Worm (Caenorhabditis elegans) whole organism, young adult: ENCODE results near the gene R05A10.1.

Source experiments
- F22D6.2 ChIP-seq: sonication (generic microtip); optimal IDR thresholded peaks from 2 replicates; lab custom pipeline; 2016; ENCODE audit warnings: mild to moderate bottlenecking, missing genetic modification characterization, missing compliant biosample characterization
- F23B12.7 ChIP-seq: sonication (generic microtip); optimal IDR thresholded peaks from 2 replicates; lab custom pipeline; 2017; ENCODE audit warnings: missing genetic modification characterization, mild to moderate bottlenecking, missing compliant biosample characterization, antibody characterized with exemption, moderate library complexity; ENCODE audit not compliant: insufficient read depth
- F33H1.4 ChIP-seq: fragments of 200-800 bp; sonication (Bioruptor generic); IDR thresholded peaks from 2 replicates; pipeline ENCODE4 v1.3.6; 2022; ENCODE audit warnings: missing genetic modification reagents, missing genetic modification characterization, missing compliant biosample characterization
- F39B2.1 ChIP-seq: fragments of 200-800 bp; sonication (Bioruptor generic); IDR thresholded peaks from 2 replicates; pipeline ENCODE4 v1.3.6; 2022; ENCODE audit warnings: missing genetic modification reagents, missing genetic modification characterization, missing compliant biosample characterization
- F52B5.7 ChIP-seq: sonication (generic microtip); optimal IDR thresholded peaks from 2 replicates; lab custom pipeline; 2016; ENCODE audit warnings: mild to moderate bottlenecking, missing genetic modification characterization, missing compliant biosample characterization
- Y79H2A.3 ChIP-seq: fragments of 200-800 bp; sonication (Bioruptor generic); conservative IDR thresholded peaks from 2 replicates; pipeline ENCODE4 v1.3.6; 2022; ENCODE audit warnings: missing genetic modification reagents, missing genetic modification characterization, missing compliant biosample characterization
- ZK185.1 ChIP-seq: sonication (generic microtip); optimal IDR thresholded peaks from 2 replicates; lab custom pipeline; 2016; ENCODE audit warnings: mild to moderate bottlenecking, missing genetic modification characterization, missing compliant biosample characterization; ENCODE audit not compliant: poor library complexity, severe bottlenecking
- akir-1 ChIP-seq: fragments of 200-800 bp; sonication (Bioruptor generic); optimal IDR thresholded peaks from 2 replicates; lab custom pipeline; 2018; ENCODE audit warnings: mild to moderate bottlenecking, missing genetic modification characterization, moderate library complexity, missing compliant biosample characterization
- ama-1 ChIP-seq, 3 experiments: fragments of 150-350 bp in 1 of 3; sonication (generic microtip) in 2 of 3; optimal IDR thresholded peaks; 2 replicates each; lab custom pipeline; 2014 to 2018; ENCODE audit warnings: missing biosample characterization in 2 of 3, missing genetic modification characterization in 2 of 3, missing genetic modification reagents in 2 of 3
- attf-3 ChIP-seq: fragments of 200-800 bp; sonication (Bioruptor generic); conservative IDR thresholded peaks from 2 replicates; pipeline ENCODE4 v1.3.6; 2022; ENCODE audit warnings: missing genetic modification reagents, missing genetic modification characterization, missing compliant biosample characterization
- attf-5 ChIP-seq: fragments of 200-800 bp; sonication (Bioruptor generic); optimal IDR thresholded peaks from 2 replicates; lab custom pipeline; 2018; ENCODE audit warnings: mild to moderate bottlenecking, missing genetic modification characterization, missing compliant biosample characterization
- attf-6 ChIP-seq: fragments of 200-800 bp; sonication (Bioruptor generic); IDR thresholded peaks from 2 replicates; pipeline ENCODE4 v1.3.6; 2022; ENCODE audit warnings: missing genetic modification reagents, missing genetic modification characterization, missing compliant biosample characterization
- bed-2 ChIP-seq: fragments of 200-800 bp; sonication (Bioruptor generic); IDR thresholded peaks from 2 replicates; pipeline ENCODE4 v1.3.6; 2022; ENCODE audit warnings: missing genetic modification reagents, missing genetic modification characterization, missing compliant biosample characterization
- cebp-1 ChIP-seq, 2 experiments: fragments of 200-800 bp in 1 of 2; sonication (Bioruptor generic) in 1 of 2; sonication (generic microtip) in 1 of 2; IDR thresholded peaks in 1 of 2; optimal IDR thresholded peaks in 1 of 2; 2 replicates each; pipeline versions ENCODE4 v1.3.6 to Lab custom; 2017 to 2022; ENCODE audit warnings: missing compliant biosample characterization in 2 of 2, missing genetic modification characterization in 2 of 2, mild to moderate bottlenecking in 1 of 2, missing genetic modification reagents in 1 of 2, moderate library complexity in 1 of 2
- chd-7 ChIP-seq: sonication (generic microtip); optimal IDR thresholded peaks from 2 replicates; lab custom pipeline; 2016; ENCODE audit warnings: mild to moderate bottlenecking, missing genetic modification characterization, moderate library complexity, missing compliant biosample characterization
- die-1 ChIP-seq: sonication (generic microtip); optimal IDR thresholded peaks from 2 replicates; lab custom pipeline; 2016; ENCODE audit warnings: missing genotype, mild to moderate bottlenecking, missing genetic modification characterization, missing compliant biosample characterization
- dox-1 ChIP-seq: fragments of 200-800 bp; sonication (Bioruptor generic); IDR thresholded peaks from 2 replicates; pipeline ENCODE4 v1.3.6; 2022; ENCODE audit warnings: missing genetic modification reagents, missing genetic modification characterization, missing compliant biosample characterization
- egrh-3 ChIP-seq: fragments of 200-800 bp; sonication (Bioruptor generic); IDR thresholded peaks from 2 replicates; pipeline ENCODE4 v1.3.6; 2022; ENCODE audit warnings: missing genetic modification reagents, missing genetic modification characterization, missing compliant biosample characterization
- ekl-4 ChIP-seq: fragments of 200-800 bp; sonication (Bioruptor generic); IDR thresholded peaks from 2 replicates; pipeline ENCODE4 v1.3.6; 2022; ENCODE audit warnings: missing genetic modification reagents, missing genetic modification characterization, missing compliant biosample characterization
- hlh-26 ChIP-seq: fragments of 200-800 bp; sonication (Bioruptor generic); conservative IDR thresholded peaks from 2 replicates; pipeline ENCODE4 v1.3.6; 2022; ENCODE audit warnings: missing genetic modification reagents, missing genetic modification characterization, missing compliant biosample characterization
- hrde-1 ChIP-seq: sonication (generic microtip); optimal IDR thresholded peaks from 2 replicates; lab custom pipeline; 2016; ENCODE audit warnings: missing genetic modification characterization, mild to moderate bottlenecking, missing compliant biosample characterization, moderate library complexity, missing genotype, missing genetic modification reagents, borderline replicate concordance
- lin-26 ChIP-seq: fragments of 200-800 bp; sonication (Bioruptor generic); IDR thresholded peaks from 2 replicates; pipeline ENCODE4 v1.3.6; 2022; ENCODE audit warnings: missing genetic modification reagents, missing genetic modification characterization, missing compliant biosample characterization
- lin-35 ChIP-seq, 3 experiments: fragments of 150-350 bp in 2 of 3; sonication (generic microtip) in 1 of 3; optimal IDR thresholded peaks; 2 replicates each; lab custom pipeline; 2014 to 2018; ENCODE audit warnings: missing biosample characterization in 3 of 3, missing genetic modification characterization in 3 of 3, missing genetic modification reagents in 3 of 3
- lin-54 ChIP-seq: fragments of 200-800 bp; sonication (Bioruptor generic); optimal IDR thresholded peaks from 2 replicates; lab custom pipeline; 2018; ENCODE audit warnings: mild to moderate bottlenecking, missing genetic modification characterization, missing compliant biosample characterization
- lsl-1 ChIP-seq: fragments of 200-800 bp; sonication (Bioruptor generic); optimal IDR thresholded peaks from 2 replicates; lab custom pipeline; 2018; ENCODE audit warnings: mild to moderate bottlenecking, missing genetic modification characterization, moderate library complexity, missing compliant biosample characterization
- madf-6 ChIP-seq: fragments of 200-800 bp; sonication (Bioruptor generic); IDR thresholded peaks from 2 replicates; pipeline ENCODE4 v1.3.6; 2022; ENCODE audit warnings: missing genetic modification reagents, missing genetic modification characterization, missing compliant biosample characterization
- mcd-1 ChIP-seq: fragments of 200-800 bp; sonication (Bioruptor generic); IDR thresholded peaks from 2 replicates; pipeline ENCODE4 v1.3.6; 2022; ENCODE audit warnings: missing genetic modification reagents, missing genetic modification characterization, missing compliant biosample characterization
- mel-28 ChIP-seq: sonication (generic microtip); optimal IDR thresholded peaks from 2 replicates; lab custom pipeline; 2016; ENCODE audit warnings: borderline replicate concordance, mild to moderate bottlenecking, missing genetic modification characterization, missing compliant biosample characterization
- mxl-1 ChIP-seq: sonication (generic microtip); optimal IDR thresholded peaks from 2 replicates; lab custom pipeline; 2016; ENCODE audit warnings: missing genetic modification characterization, missing compliant biosample characterization
- nfya-1 ChIP-seq: sonication (generic microtip); optimal IDR thresholded peaks from 2 replicates; lab custom pipeline; 2017; ENCODE audit warnings: antibody characterized with exemption, missing compliant biosample characterization, missing genetic modification characterization, borderline replicate concordance; ENCODE audit not compliant: insufficient read depth
- nfyb-1 ChIP-seq: fragments of 200-800 bp; sonication (Bioruptor generic); IDR thresholded peaks from 2 replicates; pipeline ENCODE4 v1.3.6; 2022; ENCODE audit warnings: missing genetic modification reagents, missing genetic modification characterization, missing compliant biosample characterization
- nhr-120 ChIP-seq: fragments of 200-800 bp; sonication (Bioruptor generic); IDR thresholded peaks from 2 replicates; pipeline ENCODE4 v1.3.6; 2022; ENCODE audit warnings: missing genetic modification characterization, missing compliant biosample characterization
- rpc-1 ChIP-seq, 2 experiments: fragments of 150-350 bp in 1 of 2; sonication (generic microtip) in 1 of 2; optimal IDR thresholded peaks; 2 replicates each; lab custom pipeline; 2014 to 2018; ENCODE audit warnings: missing biosample characterization in 1 of 2, missing genetic modification characterization in 1 of 2, missing genetic modification reagents in 1 of 2, missing genotype in 1 of 2
- snpc-1.3 ChIP-seq: sonication (generic microtip); optimal IDR thresholded peaks from 2 replicates; lab custom pipeline; 2017; ENCODE audit warnings: missing genetic modification characterization, mild to moderate bottlenecking, missing compliant biosample characterization, antibody characterized with exemption, moderate library complexity, missing genotype, missing genetic modification reagents; ENCODE audit not compliant: insufficient read depth
- snpc-3.4 ChIP-seq: sonication (generic microtip); optimal IDR thresholded peaks from 2 replicates; lab custom pipeline; 2017; ENCODE audit warnings: missing genetic modification characterization, mild to moderate bottlenecking, missing compliant biosample characterization, antibody characterized with exemption, moderate library complexity, missing genotype, missing genetic modification reagents
- snpc-4 ChIP-seq, 5 experiments: fragments of 150-350 bp in 1 of 5; sonication (generic microtip) in 4 of 5; optimal IDR thresholded peaks; 2 replicates each; lab custom pipeline; 2014 to 2018; ENCODE audit warnings: missing genetic modification characterization in 5 of 5, missing biosample characterization in 3 of 5, antibody characterized with exemption in 2 of 5, mild to moderate bottlenecking in 2 of 5, missing compliant biosample characterization in 2 of 5, missing genotype in 2 of 5, moderate library complexity in 2 of 5, missing genetic modification reagents in 1 of 5
- somi-1 ChIP-seq: fragments of 200-800 bp; sonication (Bioruptor generic); optimal IDR thresholded peaks from 2 replicates; lab custom pipeline; 2018; ENCODE audit warnings: mild to moderate bottlenecking, missing genetic modification characterization, missing compliant biosample characterization
- sptf-2 ChIP-seq: fragments of 200-800 bp; sonication (Bioruptor generic); optimal IDR thresholded peaks from 2 replicates; lab custom pipeline; 2018; ENCODE audit warnings: mild to moderate bottlenecking, missing genetic modification characterization, missing compliant biosample characterization
- tbp1 ChIP-seq: fragments of 200-800 bp; sonication (Bioruptor generic); optimal IDR thresholded peaks from 2 replicates; lab custom pipeline; 2018; ENCODE audit warnings: mild to moderate bottlenecking, missing genetic modification characterization, missing compliant biosample characterization
- unc-62 ChIP-seq: fragments of 150-350 bp; optimal IDR thresholded peaks from 2 replicates; lab custom pipeline; 2014; ENCODE audit warnings: missing biosample characterization, missing genetic modification reagents, missing genetic modification characterization
- zim-3 ChIP-seq: sonication (generic microtip); optimal IDR thresholded peaks from 2 replicates; lab custom pipeline; 2017; ENCODE audit warnings: mild to moderate bottlenecking, missing genetic modification characterization, moderate library complexity, missing compliant biosample characterization
- ztf-18 ChIP-seq: sonication (generic microtip); optimal IDR thresholded peaks from 2 replicates; lab custom pipeline; 2016; ENCODE audit warnings: missing genotype, mild to moderate bottlenecking, missing genetic modification characterization, missing compliant biosample characterization
- ztf-26 ChIP-seq: sonication (generic microtip); optimal IDR thresholded peaks from 2 replicates; lab custom pipeline; 2017; ENCODE audit warnings: missing genetic modification characterization, missing compliant biosample characterization
- ztf-28 ChIP-seq: fragments of 200-800 bp; sonication (Bioruptor generic); IDR thresholded peaks from 2 replicates; pipeline ENCODE4 v1.3.6; 2022; ENCODE audit warnings: missing genetic modification reagents, missing genetic modification characterization, missing compliant biosample characterization

Gene R05A10.1

ce11 chrIV:14224912-14225311, 42.7 kb downstream of the R05A10.1 start:
- TF ChIP-seq attf-5 (GFP tag; lab: Kevin White, UChicago) (peak; percentile 69), F39B2.1 (no peak), mcd-1 (no peak; the same call in none of the 2 replicates), madf-6 (peak; percentile 69; the same call in 1 of the 2 replicates), chd-7 (tag; lab: Kevin White, UChicago) (peak; percentile 24), ztf-26 (tag; lab: Kevin White, UChicago) (peak; percentile 26), nhr-120 (GFP tag; lab: Robert Waterston, UW) (0 out of 2 replicates have a peak, but pooled peaks have one; percentile 83), ekl-4 (peak; percentile 74), unc-62 (no peak), bed-2 (0 out of 2 replicates have a peak, but pooled peaks have one; percentile 40), ztf-18 (tag; lab: Kevin White, UChicago) (peak; percentile 88), lin-35 (GFP tag; optimal IDR thresholded peaks at IDR 0.05; lab: Kevin White, UChicago) (peak in 1 of 3 experiments; percentile 53), mel-28 (tag; lab: Kevin White, UChicago) (no peak), F22D6.2 (no peak), hrde-1 (tag; lab: Kevin White, UChicago) (no peak), ztf-28 (0 out of 2 replicates have a peak, but pooled peaks have one; percentile 61), sptf-2 (peak; percentile 92), nfyb-1 (GFP tag; lab: Robert Waterston, UW) (peak; percentile 77), dox-1 (GFP tag; lab: Robert Waterston, UW) (no peak; the same call in 1 of the 2 replicates), hlh-26 (no peak), F52B5.7 (tag; lab: Kevin White, UChicago) (peak; percentile 44), Y79H2A.3 (GFP tag; lab: Robert Waterston, UW) (0 out of 2 replicates have a peak, but pooled peaks have one; percentile 41), cebp-1 (GFP tag; IDR thresholded peaks at IDR 0.05; lab: Robert Waterston, UW) (peak; percentile 45; the same call in 1 of the 2 replicates), cebp-1 (tag; optimal IDR thresholded peaks at IDR 0.05; lab: Kevin White, UChicago) (no peak), lin-26 (GFP tag; lab: Robert Waterston, UW) (peak; percentile 97), lsl-1 (GFP tag; lab: Kevin White, UChicago) (peak; percentile 49), lin-54 (GFP tag; lab: Kevin White, UChicago) (peak; percentile 67), rpc-1 (optimal IDR thresholded peaks at IDR 0.05; lab: Kevin White, UChicago) (peak; percentile 69), rpc-1 (tag; optimal IDR thresholded peaks at IDR 0.05; lab: Kevin White, UChicago) (peak; percentile 93), ama-1 (optimal IDR thresholded peaks at IDR 0.05; lab: Kevin White, UChicago) (no peak), ama-1 (GFP tag; optimal IDR thresholded peaks at IDR 0.05; lab: Kevin White, UChicago) (peak; percentile 33 to 86), somi-1 (GFP tag; lab: Kevin White, UChicago) (peak; percentile 16), egrh-3 (0 out of 2 replicates have a peak, but pooled peaks have one; percentile 37), snpc-1.3 (tag; lab: Kevin White, UChicago) (peak; percentile 88), snpc-3.4 (tag; lab: Kevin White, UChicago) (peak; percentile 62), die-1 (tag; lab: Kevin White, UChicago) (peak; percentile 91), attf-6 (GFP tag; lab: Robert Waterston, UW) (peak; percentile 100), zim-3 (peak; percentile 4), ZK185.1 (peak; percentile 42), snpc-4 (GFP tag; optimal IDR thresholded peaks at IDR 0.05; lab: Kevin White, UChicago) (peak; percentile 95), snpc-4 (tag; optimal IDR thresholded peaks at IDR 0.05; lab: Kevin White, UChicago) (peak; percentile 66 to 99 (median 98)), nfya-1 (tag; lab: Kevin White, UChicago) (no peak), tbp1 (peak; percentile 99), mxl-1 (tag; lab: Kevin White, UChicago) (peak; percentile 91), akir-1 (no peak), F33H1.4 (GFP tag; lab: Robert Waterston, UW) (peak; percentile 58), F23B12.7 (tag; lab: Kevin White, UChicago) (peak; percentile 78), attf-3 (no peak)
